Worm (Caenorhabditis elegans) whole organism, young adult: ENCODE data around the gene dnj-5.

ENCODE experiments used
- F49E8.2 ChIP-seq: sonication (generic microtip); optimal IDR thresholded peaks from 3 replicates; lab custom pipeline; 2017; ENCODE audit warnings: missing genetic modification characterization, mild to moderate bottlenecking, missing compliant biosample characterization, antibody characterized with exemption, moderate library complexity; ENCODE audit not compliant: insufficient read depth
- let-526 ChIP-seq: fragments of 200-800 bp; sonication (Bioruptor generic); IDR thresholded peaks from 2 replicates; pipeline ENCODE4 v1.3.6; 2022; ENCODE audit warnings: missing genetic modification reagents, missing genetic modification characterization, missing compliant biosample characterization

ce11 chrII:6826726-6827125 lies 31.4 kb downstream of the dnj-5 start:
- TF ChIP-seq F49E8.2: no peak
- no peak for TF ChIP-seq let-526 (GFP tag; lab: Robert Waterston, UW)
